Worm (Caenorhabditis elegans): Measurements from ENCODE around the gene cyp-13A12.
A peak's percentile ranks its signal among the peaks of the same experiment; 100 is the strongest.

ce11 chrIII:13070548-13071050 is 46.3 kb downstream of the cyp-13A12 start, which contains the start of gene Y39E4B.6:
- peak; percentile 66 for TF ChIP-seq tra-4 (tag; optimal IDR thresholded peaks at IDR 0.05)
- TF ChIP-seq ceh-13 (GFP tag; optimal IDR thresholded peaks at IDR 0.05) = peak; percentile 11
- TF ChIP-seq ama-1 (optimal IDR thresholded peaks at IDR 0.05) = peak; percentile 80
- TF ChIP-seq ceh-36 (tag; optimal IDR thresholded peaks at IDR 0.05) = peak; percentile 29
- TF ChIP-seq ets-7 (tag; optimal IDR thresholded peaks at IDR 0.05) = peak; percentile 2
- peak; percentile 69 for TF ChIP-seq hmbx-1 (tag; optimal IDR thresholded peaks at IDR 0.05)
- TF ChIP-seq scrt-1 (GFP tag; IDR thresholded peaks at IDR 0.05) = peak; percentile 66; the same call in 1 of the 2 replicates
- TF ChIP-seq sea-1 (GFP tag; conservative IDR thresholded peaks at IDR 0.05) = peak; percentile 81
- no peak for TF ChIP-seq tbx-37 (GFP tag; conservative IDR thresholded peaks at IDR 0.05)
- TF ChIP-seq F13C5.2 (tag; optimal IDR thresholded peaks at IDR 0.05) = peak; percentile 98
- TF ChIP-seq flt-1 (GFP tag; IDR thresholded peaks at IDR 0.05) = peak; percentile 66
- peak; percentile 96 for TF ChIP-seq hmg-4 (GFP tag; optimal IDR thresholded peaks at IDR 0.05)
- TF ChIP-seq B0310.2 (tag; optimal IDR thresholded peaks at IDR 0.05) = peak; percentile 72

Measured in whole organism, early embryonic.